Worm (Caenorhabditis elegans): Measurements from ENCODE around the gene T28A11.20.

ce11 chrV:3230150-3230549, 42.9 kb downstream of the T28A11.20 start:
- TF ChIP-seq nhr-11 (tag; optimal IDR thresholded peaks at IDR 0.05) (no peak), K09A11.1 (tag; optimal IDR thresholded peaks at IDR 0.05; ENCODE audit: insufficient read depth) (no peak), ceh-30 (tag; optimal IDR thresholded peaks at IDR 0.05) (no peak), eyg-1 (tag; optimal IDR thresholded peaks at IDR 0.05) (no peak), T23F11.4 (GFP tag; optimal IDR thresholded peaks at IDR 0.05) (no peak), elt-4 (tag; optimal IDR thresholded peaks at IDR 0.05) (no peak), pqm-1 (tag; optimal IDR thresholded peaks at IDR 0.05) (no peak), lin-11 (tag; optimal IDR thresholded peaks at IDR 0.05) (no peak), zip-5 (tag; optimal IDR thresholded peaks at IDR 0.05) (no peak), ttx-3 (tag; optimal IDR thresholded peaks at IDR 0.05) (no peak)
